Fruit fly (Drosophila melanogaster) whole organism, wandering third instar larva: ENCODE results near the gene fwd.

ENCODE experiments used
- psq ChIP-seq: fragments of 200-800 bp; sonication (Bioruptor generic); optimal IDR thresholded peaks from 3 replicates; lab custom pipeline; 2017; ENCODE audit warnings: missing biosample characterization, mild to moderate bottlenecking, missing genetic modification characterization, moderate library complexity
- tai ChIP-seq: sonication (Bioruptor generic); optimal IDR thresholded peaks from 2 replicates; lab custom pipeline; 2016; ENCODE audit warnings: missing biosample characterization, missing genetic modification characterization

DNA sequence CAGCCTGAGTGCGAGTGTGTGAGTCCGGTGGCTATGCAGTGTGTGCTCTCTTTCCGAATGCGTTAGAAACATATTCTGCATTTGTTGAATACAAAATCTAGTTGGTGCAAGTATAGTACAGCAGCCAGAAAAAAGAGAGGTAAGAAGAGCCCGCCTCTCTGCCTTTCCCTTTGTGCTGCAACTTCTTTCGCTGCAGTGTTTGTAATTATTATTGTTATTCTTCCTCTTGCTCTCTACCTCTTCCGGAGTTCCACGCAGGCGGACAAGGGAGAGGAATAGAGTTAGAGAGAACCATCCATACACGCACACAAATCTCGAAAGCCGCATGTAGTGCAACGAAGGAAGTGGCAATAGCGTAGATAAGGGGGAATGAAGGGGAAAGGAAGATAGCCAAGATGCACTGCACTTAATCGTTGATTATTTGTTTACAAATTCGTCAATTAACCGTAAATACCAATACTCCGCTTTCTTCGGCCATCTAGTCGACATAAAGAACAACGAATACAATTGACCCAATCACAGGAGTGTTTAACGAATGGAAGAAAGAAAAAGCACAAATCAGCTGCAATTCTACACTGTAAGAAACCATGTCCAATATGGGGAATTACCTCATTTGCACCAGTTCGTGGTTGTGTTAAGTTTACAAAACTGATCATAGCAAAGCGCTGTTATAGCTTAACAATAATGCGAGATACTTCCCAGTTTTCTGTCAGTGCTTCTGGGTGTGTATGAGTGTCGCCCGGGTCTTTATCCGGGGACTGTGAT, 28.1 kb upstream of the fwd start:
- TF ChIP-seq tai (GFP tag; lab: Kevin White, UChicago), result no peak
- TF ChIP-seq psq (GFP tag; lab: Kevin White, UChicago), result peak; percentile 76
